Worm (Caenorhabditis elegans) whole organism, late embryonic: ENCODE results near the gene K09E2.3.

Experiments used
- C08G9.2 ChIP-seq: sonication (generic microtip); optimal IDR thresholded peaks from 2 replicates; lab custom pipeline; 2016; ENCODE audit warnings: mild to moderate bottlenecking, missing genetic modification characterization, moderate library complexity, missing compliant biosample characterization
- C38D4.7 ChIP-seq: fragments of 200-800 bp; sonication (Bioruptor generic); optimal IDR thresholded peaks from 2 replicates; lab custom pipeline; 2018; ENCODE audit warnings: mild to moderate bottlenecking, missing genetic modification characterization, moderate library complexity, missing compliant biosample characterization
- K02D7.2 ChIP-seq: sonication (generic microtip); optimal IDR thresholded peaks from 2 replicates; lab custom pipeline; 2017; ENCODE audit warnings: mild to moderate bottlenecking, missing genetic modification characterization, missing compliant biosample characterization
- K09A11.1 ChIP-seq: sonication (generic microtip); optimal IDR thresholded peaks from 2 replicates; lab custom pipeline; 2017; ENCODE audit warnings: antibody characterized with exemption, mild to moderate bottlenecking, missing genetic modification characterization, missing compliant biosample characterization; ENCODE audit not compliant: insufficient read depth
- T23F11.4 ChIP-seq: fragments of 200-800 bp; sonication (Bioruptor generic); optimal IDR thresholded peaks from 2 replicates; lab custom pipeline; 2018; ENCODE audit warnings: mild to moderate bottlenecking, missing genetic modification characterization, missing compliant biosample characterization
- Y22D7AL.16 ChIP-seq: sonication (generic microtip); optimal IDR thresholded peaks from 2 replicates; lab custom pipeline; 2016; ENCODE audit warnings: missing genetic modification characterization, missing compliant biosample characterization
- ahr-1 ChIP-seq: sonication (generic microtip); optimal IDR thresholded peaks from 2 replicates; lab custom pipeline; 2016; ENCODE audit warnings: missing genetic modification characterization, missing compliant biosample characterization
- ama-1 ChIP-seq: fragments of 150-350 bp; optimal IDR thresholded peaks from 2 replicates; lab custom pipeline; 2014
- ceh-14 ChIP-seq: sonication (generic microtip); optimal IDR thresholded peaks from 2 replicates; lab custom pipeline; 2016; ENCODE audit warnings: missing genotype, missing genetic modification characterization, missing compliant biosample characterization
- ceh-18 ChIP-seq: sonication (generic microtip); optimal IDR thresholded peaks from 2 replicates; lab custom pipeline; 2016; ENCODE audit warnings: missing genetic modification characterization, missing compliant biosample characterization
- ceh-19 ChIP-seq: fragments of 200-800 bp; sonication (Bioruptor generic); optimal IDR thresholded peaks from 2 replicates; lab custom pipeline; 2018; ENCODE audit warnings: mild to moderate bottlenecking, missing genetic modification characterization, missing compliant biosample characterization
- ceh-31 ChIP-seq: sonication (generic microtip); optimal IDR thresholded peaks from 2 replicates; lab custom pipeline; 2016; ENCODE audit warnings: missing genetic modification characterization, missing compliant biosample characterization
- ceh-34 ChIP-seq: sonication (generic microtip); optimal IDR thresholded peaks from 2 replicates; lab custom pipeline; 2016; ENCODE audit warnings: mild to moderate bottlenecking, missing genetic modification characterization, missing compliant biosample characterization
- ceh-48 ChIP-seq: sonication (generic microtip); optimal IDR thresholded peaks from 2 replicates; lab custom pipeline; 2016; ENCODE audit warnings: missing genetic modification characterization, inconsistent platforms, missing compliant biosample characterization
- ceh-6 ChIP-seq: fragments of 200-800 bp; sonication (Bioruptor generic); optimal IDR thresholded peaks from 2 replicates; lab custom pipeline; 2018; ENCODE audit warnings: mild to moderate bottlenecking, missing genetic modification characterization, missing compliant biosample characterization
- ceh-9 ChIP-seq: sonication (generic microtip); optimal IDR thresholded peaks from 2 replicates; lab custom pipeline; 2016; ENCODE audit warnings: mild to moderate bottlenecking, missing genetic modification characterization, inconsistent platforms, missing compliant biosample characterization
- che-1 ChIP-seq: sonication (generic microtip); optimal IDR thresholded peaks from 2 replicates; lab custom pipeline; 2016; ENCODE audit warnings: mild to moderate bottlenecking, missing genetic modification characterization, missing compliant biosample characterization
- dve-1 ChIP-seq: sonication (generic microtip); optimal IDR thresholded peaks from 2 replicates; lab custom pipeline; 2017; ENCODE audit warnings: antibody characterized with exemption, mild to moderate bottlenecking, missing genetic modification characterization, missing compliant biosample characterization
- elt-2 ChIP-seq: sonication (generic microtip); optimal IDR thresholded peaks from 2 replicates; lab custom pipeline; 2016; ENCODE audit warnings: missing genetic modification reagents, missing genetic modification characterization, missing compliant biosample characterization
- elt-4 ChIP-seq: sonication (generic microtip); optimal IDR thresholded peaks from 2 replicates; lab custom pipeline; 2016; ENCODE audit warnings: missing genetic modification characterization, missing compliant biosample characterization
- ets-4 ChIP-seq: sonication (generic microtip); optimal IDR thresholded peaks from 2 replicates; lab custom pipeline; 2016; ENCODE audit warnings: missing genetic modification characterization, missing compliant biosample characterization
- fkh-10 ChIP-seq: fragments of 150-350 bp; optimal IDR thresholded peaks from 2 replicates; lab custom pipeline; 2014; ENCODE audit warnings: missing biosample characterization, missing genetic modification reagents, missing genetic modification characterization
- gmeb-2 ChIP-seq: sonication (generic microtip); optimal IDR thresholded peaks from 2 replicates; lab custom pipeline; 2016; ENCODE audit warnings: missing genetic modification characterization, inconsistent platforms, missing compliant biosample characterization
- hlh-13 ChIP-seq: fragments of 200-800 bp; sonication (Bioruptor generic); optimal IDR thresholded peaks from 2 replicates; lab custom pipeline; 2018; ENCODE audit warnings: mild to moderate bottlenecking, missing genetic modification characterization, missing compliant biosample characterization
- hlh-15 ChIP-seq: sonication (generic microtip); optimal IDR thresholded peaks from 2 replicates; lab custom pipeline; 2016; ENCODE audit warnings: missing genetic modification characterization, missing compliant biosample characterization
- hlh-30 ChIP-seq: sonication (generic microtip); optimal IDR thresholded peaks from 2 replicates; lab custom pipeline; 2017; ENCODE audit warnings: antibody characterized with exemption, missing genetic modification characterization, missing compliant biosample characterization; ENCODE audit not compliant: insufficient read depth
- lim-6 ChIP-seq: sonication (generic microtip); optimal IDR thresholded peaks from 2 replicates; lab custom pipeline; 2016; ENCODE audit warnings: missing genetic modification characterization, missing compliant biosample characterization
- madf-2 ChIP-seq: sonication (generic microtip); optimal IDR thresholded peaks from 2 replicates; lab custom pipeline; 2017; ENCODE audit warnings: missing genetic modification characterization, missing compliant biosample characterization
- nfya-1 ChIP-seq: sonication (generic microtip); optimal IDR thresholded peaks from 2 replicates; lab custom pipeline; 2017; ENCODE audit warnings: missing genetic modification characterization, mild to moderate bottlenecking, missing compliant biosample characterization, antibody characterized with exemption, moderate library complexity
- odd-2 ChIP-seq: sonication (generic microtip); optimal IDR thresholded peaks from 2 replicates; lab custom pipeline; 2017; ENCODE audit warnings: antibody characterized with exemption, mild to moderate bottlenecking, missing genetic modification characterization, missing compliant biosample characterization
- pha-2 ChIP-seq: sonication (generic microtip); optimal IDR thresholded peaks from 2 replicates; lab custom pipeline; 2017; ENCODE audit warnings: mild to moderate bottlenecking, missing genetic modification characterization, missing compliant biosample characterization
- pqm-1 ChIP-seq: sonication (generic microtip); optimal IDR thresholded peaks from 2 replicates; lab custom pipeline; 2016; ENCODE audit warnings: missing genetic modification characterization, missing compliant biosample characterization
- pros-1 ChIP-seq: fragments of 150-350 bp; optimal IDR thresholded peaks from 2 replicates; lab custom pipeline; 2014; ENCODE audit warnings: missing biosample characterization, missing genetic modification reagents, missing genetic modification characterization
- rnt-1 ChIP-seq: sonication (generic microtip); optimal IDR thresholded peaks from 2 replicates; lab custom pipeline; 2016; ENCODE audit warnings: missing genetic modification characterization, missing compliant biosample characterization
- sox-4 ChIP-seq: sonication (generic microtip); optimal IDR thresholded peaks from 2 replicates; lab custom pipeline; 2017; ENCODE audit warnings: mild to moderate bottlenecking, missing genetic modification characterization, inconsistent platforms, missing compliant biosample characterization
- unc-86 ChIP-seq: sonication (generic microtip); optimal IDR thresholded peaks from 2 replicates; lab custom pipeline; 2016; ENCODE audit warnings: missing genetic modification characterization, missing compliant biosample characterization

Gene K09E2.3

DNA sequence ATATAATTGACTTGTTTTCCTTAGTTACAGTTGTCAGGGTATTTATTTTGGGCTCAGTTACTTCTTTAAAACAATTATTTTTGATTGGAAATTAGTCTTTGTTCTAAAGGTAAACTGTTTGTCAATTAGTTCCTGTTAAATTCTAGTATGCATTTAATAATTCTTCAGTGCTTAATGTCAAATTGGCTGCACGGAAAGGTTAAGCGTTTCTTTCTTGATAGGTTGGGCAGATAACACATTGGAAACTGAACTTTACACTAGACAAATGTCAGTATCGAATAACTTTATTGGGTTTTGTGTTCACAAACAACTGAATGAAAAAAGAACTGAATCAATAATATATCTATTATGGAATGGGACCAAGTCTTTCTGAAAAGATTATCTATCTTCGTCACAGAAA is 42.0 kb downstream of the K09E2.3 start:
- TF ChIP-seq ceh-31 (no peak), ama-1 (lab: Kevin White, UChicago) (no peak), nfya-1 (tag; lab: Kevin White, UChicago) (no peak), ceh-9 (no peak), Y22D7AL.16 (no peak), madf-2 (tag; lab: Kevin White, UChicago) (no peak), C38D4.7 (GFP tag; lab: Kevin White, UChicago) (no peak), hlh-13 (GFP tag; lab: Kevin White, UChicago) (no peak), pqm-1 (tag; lab: Kevin White, UChicago) (no peak), sox-4 (tag; lab: Kevin White, UChicago) (no peak), che-1 (tag; lab: Kevin White, UChicago) (no peak), hlh-30 (tag; lab: Kevin White, UChicago) (no peak), ahr-1 (no peak), fkh-10 (GFP tag; lab: Kevin White, UChicago) (no peak), dve-1 (tag; lab: Kevin White, UChicago) (no peak), T23F11.4 (GFP tag; lab: Kevin White, UChicago) (no peak), rnt-1 (no peak), gmeb-2 (tag; lab: Kevin White, UChicago) (no peak), ceh-48 (tag; lab: Kevin White, UChicago) (no peak)

DNA sequence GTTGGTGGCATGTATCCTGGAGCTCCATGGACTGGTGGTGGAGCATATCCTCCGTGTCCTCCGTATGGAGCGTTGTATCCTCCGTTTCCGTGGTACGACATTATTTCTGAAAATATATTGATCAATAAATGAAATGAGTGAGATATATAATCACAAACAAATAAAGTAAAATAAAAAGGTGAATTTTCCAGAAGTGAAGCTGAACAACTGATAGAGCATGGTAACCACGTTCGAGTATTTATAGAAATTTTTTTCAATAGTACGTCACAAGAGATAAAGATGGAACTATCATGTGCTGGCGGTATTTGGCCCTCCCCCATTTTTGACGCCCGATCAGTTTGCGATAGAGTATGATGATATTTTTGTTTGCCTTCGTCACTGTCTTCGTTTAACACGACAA is 43.9 kb downstream of the K09E2.3 start, which contains the start of gene F53A9.7:
TSS of gene F53A9.7 (minus strand) at position 101 of the 400 bp plus-strand sequence.
- TF ChIP-seq odd-2 (tag; lab: Kevin White, UChicago), result no peak

DNA sequence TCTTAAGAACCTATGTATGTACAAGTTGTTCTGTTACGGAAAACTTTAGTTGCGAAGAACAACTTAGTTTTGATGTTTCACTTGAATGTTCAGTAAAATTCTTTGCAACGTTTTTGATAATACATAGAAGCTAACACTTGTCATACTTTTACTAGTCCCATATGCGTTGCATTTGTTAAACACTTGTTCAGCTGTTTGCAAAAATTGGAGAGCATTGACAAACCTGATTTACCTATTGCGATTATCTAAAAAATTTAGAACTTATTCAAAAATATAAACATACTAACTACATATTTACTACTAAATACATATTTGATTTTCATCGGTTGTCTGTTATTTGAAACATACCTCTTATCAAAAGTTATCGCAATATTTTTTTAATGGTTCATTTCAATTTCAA is 45.3 kb downstream of the K09E2.3 start:
- TF ChIP-seq ceh-18 (tag; lab: Kevin White, UChicago) (no peak), unc-86 (no peak), ceh-48 (tag; lab: Kevin White, UChicago) (no peak), K09A11.1 (tag; lab: Kevin White, UChicago) (no peak), elt-2 (no peak), ceh-6 (no peak), che-1 (tag; lab: Kevin White, UChicago) (no peak), ceh-19 (GFP tag; lab: Kevin White, UChicago) (no peak), lim-6 (tag; lab: Kevin White, UChicago) (no peak), K02D7.2 (tag; lab: Kevin White, UChicago) (no peak), elt-4 (no peak), hlh-15 (tag; lab: Kevin White, UChicago) (no peak), ets-4 (tag; lab: Kevin White, UChicago) (no peak), madf-2 (tag; lab: Kevin White, UChicago) (no peak), C08G9.2 (tag; lab: Kevin White, UChicago) (no peak), gmeb-2 (tag; lab: Kevin White, UChicago) (no peak)
- TF ChIP-seq, all 69 proteins: peak for 0

DNA sequence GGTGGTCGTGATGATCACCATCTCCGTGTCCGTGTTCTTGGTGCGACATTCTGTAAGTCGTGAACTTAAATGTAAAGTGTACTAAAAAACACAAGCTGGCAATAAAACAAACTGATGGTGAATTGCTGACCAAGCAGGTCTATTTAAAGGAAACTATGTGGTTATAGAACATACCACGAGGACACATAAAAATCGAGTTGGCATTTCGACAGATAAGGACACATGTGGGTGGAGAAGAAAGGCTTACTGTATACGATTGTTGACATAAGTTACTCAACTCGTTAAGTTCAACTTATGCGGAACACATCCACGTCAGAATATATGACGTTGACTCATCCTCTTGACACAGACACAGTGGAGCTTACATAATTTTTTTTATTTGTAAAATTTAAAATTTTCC is 46.0 kb downstream of the K09E2.3 start, which contains the start of gene F53A9.8:
TSS of gene F53A9.8 (minus strand) at position 49 of the 400 bp plus-strand sequence.
- TF ChIP-seq hlh-30 (tag; lab: Kevin White, UChicago) (no peak), che-1 (tag; lab: Kevin White, UChicago) (no peak), ceh-9 (no peak), pros-1 (tag; lab: Kevin White, UChicago) (no peak), ceh-14 (tag; lab: Kevin White, UChicago) (no peak), Y22D7AL.16 (no peak), hlh-13 (GFP tag; lab: Kevin White, UChicago) (no peak), madf-2 (tag; lab: Kevin White, UChicago) (no peak), K02D7.2 (tag; lab: Kevin White, UChicago) (no peak), ceh-34 (tag; lab: Kevin White, UChicago) (no peak), pha-2 (tag; lab: Kevin White, UChicago) (no peak)
